Worm (Caenorhabditis elegans) whole organism, young adult: ENCODE results near the gene haf-8.

Source experiments
- B0261.1 ChIP-seq: sonication (generic microtip); optimal IDR thresholded peaks from 2 replicates; lab custom pipeline; 2016; ENCODE audit warnings: mild to moderate bottlenecking, missing genetic modification characterization, moderate library complexity, missing compliant biosample characterization
- F33H1.4 ChIP-seq: fragments of 200-800 bp; sonication (Bioruptor generic); IDR thresholded peaks from 2 replicates; pipeline ENCODE4 v1.3.6; 2022; ENCODE audit warnings: missing genetic modification reagents, missing genetic modification characterization, missing compliant biosample characterization
- F37B4.10 ChIP-seq: fragments of 200-800 bp; sonication (Bioruptor generic); IDR thresholded peaks from 2 replicates; pipeline ENCODE4 v1.3.6; 2022; ENCODE audit warnings: missing genetic modification characterization, missing compliant biosample characterization
- F39B2.1 ChIP-seq: fragments of 200-800 bp; sonication (Bioruptor generic); IDR thresholded peaks from 2 replicates; pipeline ENCODE4 v1.3.6; 2022; ENCODE audit warnings: missing genetic modification reagents, missing genetic modification characterization, missing compliant biosample characterization
- F57C9.4 ChIP-seq: sonication (generic microtip); optimal IDR thresholded peaks from 2 replicates; lab custom pipeline; 2017; ENCODE audit warnings: mild to moderate bottlenecking, missing genetic modification characterization, missing compliant biosample characterization
- Y53F4B.3 ChIP-seq: fragments of 200-800 bp; sonication (Bioruptor generic); IDR thresholded peaks from 2 replicates; pipeline ENCODE4 v1.3.6; 2022; ENCODE audit warnings: missing genetic modification reagents, missing genetic modification characterization, missing compliant biosample characterization
- Y95B8A.8 ChIP-seq: fragments of 200-800 bp; sonication (Bioruptor generic); IDR thresholded peaks from 2 replicates; pipeline ENCODE4 v1.3.6; 2022; ENCODE audit warnings: missing genetic modification reagents, missing genetic modification characterization, missing compliant biosample characterization
- atf-7 ChIP-seq: sonication (generic microtip); optimal IDR thresholded peaks from 2 replicates; lab custom pipeline; 2017; ENCODE audit warnings: mild to moderate bottlenecking, missing genetic modification characterization, missing compliant biosample characterization
- athp-1 ChIP-seq: sonication (generic microtip); optimal IDR thresholded peaks from 2 replicates; lab custom pipeline; 2017; ENCODE audit warnings: mild to moderate bottlenecking, missing genetic modification characterization, missing compliant biosample characterization
- attf-3 ChIP-seq: fragments of 200-800 bp; sonication (Bioruptor generic); conservative IDR thresholded peaks from 2 replicates; pipeline ENCODE4 v1.3.6; 2022; ENCODE audit warnings: missing genetic modification reagents, missing genetic modification characterization, missing compliant biosample characterization
- attf-6 ChIP-seq: fragments of 200-800 bp; sonication (Bioruptor generic); IDR thresholded peaks from 2 replicates; pipeline ENCODE4 v1.3.6; 2022; ENCODE audit warnings: missing genetic modification reagents, missing genetic modification characterization, missing compliant biosample characterization
- bed-1 ChIP-seq: fragments of 200-800 bp; sonication (Bioruptor generic); IDR thresholded peaks from 2 replicates; pipeline ENCODE4 v1.3.6; 2022; ENCODE audit warnings: missing genetic modification reagents, missing genetic modification characterization, missing compliant biosample characterization
- ccch-3 ChIP-seq: fragments of 200-800 bp; sonication (Bioruptor generic); optimal IDR thresholded peaks from 2 replicates; lab custom pipeline; 2018; ENCODE audit warnings: mild to moderate bottlenecking, missing genetic modification characterization, missing compliant biosample characterization
- cebp-2 ChIP-seq: fragments of 200-800 bp; sonication (Bioruptor generic); IDR thresholded peaks from 2 replicates; pipeline ENCODE4 v1.3.6; 2022; ENCODE audit warnings: missing genetic modification characterization, missing compliant biosample characterization
- ceh-100 ChIP-seq: fragments of 200-800 bp; sonication (Bioruptor generic); IDR thresholded peaks from 2 replicates; pipeline ENCODE4 v1.3.6; 2022; ENCODE audit warnings: missing genetic modification reagents, missing genetic modification characterization, missing compliant biosample characterization
- ceh-27 ChIP-seq: fragments of 200-800 bp; sonication (Bioruptor generic); optimal IDR thresholded peaks from 2 replicates; lab custom pipeline; 2018; ENCODE audit warnings: mild to moderate bottlenecking, missing genetic modification characterization, moderate library complexity, missing compliant biosample characterization
- ceh-91 ChIP-seq: fragments of 200-800 bp; sonication (Bioruptor generic); IDR thresholded peaks from 2 replicates; pipeline ENCODE4 v1.3.6; 2022; ENCODE audit warnings: missing genetic modification reagents, missing genetic modification characterization, missing compliant biosample characterization
- ekl-4 ChIP-seq: fragments of 200-800 bp; sonication (Bioruptor generic); IDR thresholded peaks from 2 replicates; pipeline ENCODE4 v1.3.6; 2022; ENCODE audit warnings: missing genetic modification reagents, missing genetic modification characterization, missing compliant biosample characterization
- hlh-12 ChIP-seq: sonication (generic microtip); optimal IDR thresholded peaks from 2 replicates; lab custom pipeline; 2016; ENCODE audit warnings: missing genetic modification characterization, missing compliant biosample characterization
- lag-1 ChIP-seq: fragments of 200-800 bp; sonication (Bioruptor generic); IDR thresholded peaks from 2 replicates; pipeline ENCODE4 v1.3.6; 2022; ENCODE audit warnings: missing genetic modification reagents, missing genetic modification characterization, missing compliant biosample characterization
- let-526 ChIP-seq: fragments of 200-800 bp; sonication (Bioruptor generic); IDR thresholded peaks from 2 replicates; pipeline ENCODE4 v1.3.6; 2022; ENCODE audit warnings: missing genetic modification reagents, missing genetic modification characterization, missing compliant biosample characterization
- lin-35 ChIP-seq, 3 experiments: fragments of 150-350 bp in 2 of 3; sonication (generic microtip) in 1 of 3; optimal IDR thresholded peaks; 2 replicates each; lab custom pipeline; 2014 to 2018; ENCODE audit warnings: missing biosample characterization in 3 of 3, missing genetic modification characterization in 3 of 3, missing genetic modification reagents in 3 of 3
- lin-40 ChIP-seq: sonication (generic microtip); optimal IDR thresholded peaks from 2 replicates; lab custom pipeline; 2016; ENCODE audit warnings: missing genetic modification characterization, mild to moderate bottlenecking, missing compliant biosample characterization, missing genotype, missing genetic modification reagents
- lir-1 ChIP-seq: fragments of 200-800 bp; sonication (Bioruptor generic); conservative IDR thresholded peaks from 2 replicates; pipeline ENCODE4 v1.3.6; 2022; ENCODE audit warnings: missing genetic modification reagents, missing genetic modification characterization, missing compliant biosample characterization
- lsl-1 ChIP-seq: fragments of 200-800 bp; sonication (Bioruptor generic); optimal IDR thresholded peaks from 2 replicates; lab custom pipeline; 2018; ENCODE audit warnings: mild to moderate bottlenecking, missing genetic modification characterization, moderate library complexity, missing compliant biosample characterization
- madf-10 ChIP-seq: sonication (generic microtip); optimal IDR thresholded peaks from 2 replicates; lab custom pipeline; 2016; ENCODE audit warnings: mild to moderate bottlenecking, missing genetic modification characterization, missing compliant biosample characterization
- nfya-1 ChIP-seq: sonication (generic microtip); optimal IDR thresholded peaks from 2 replicates; lab custom pipeline; 2017; ENCODE audit warnings: antibody characterized with exemption, missing compliant biosample characterization, missing genetic modification characterization, borderline replicate concordance; ENCODE audit not compliant: insufficient read depth
- snpc-4 ChIP-seq, 5 experiments: fragments of 150-350 bp in 1 of 5; sonication (generic microtip) in 4 of 5; optimal IDR thresholded peaks; 2 replicates each; lab custom pipeline; 2014 to 2018; ENCODE audit warnings: missing genetic modification characterization in 5 of 5, missing biosample characterization in 3 of 5, antibody characterized with exemption in 2 of 5, mild to moderate bottlenecking in 2 of 5, missing compliant biosample characterization in 2 of 5, missing genotype in 2 of 5, moderate library complexity in 2 of 5, missing genetic modification reagents in 1 of 5
- unc-62 ChIP-seq: fragments of 150-350 bp; optimal IDR thresholded peaks from 2 replicates; lab custom pipeline; 2014; ENCODE audit warnings: missing biosample characterization, missing genetic modification reagents, missing genetic modification characterization
- ztf-18 ChIP-seq: sonication (generic microtip); optimal IDR thresholded peaks from 2 replicates; lab custom pipeline; 2016; ENCODE audit warnings: missing genotype, mild to moderate bottlenecking, missing genetic modification characterization, missing compliant biosample characterization
- ztf-22 ChIP-seq: fragments of 200-800 bp; sonication (Bioruptor generic); optimal IDR thresholded peaks from 2 replicates; lab custom pipeline; 2018; ENCODE audit warnings: mild to moderate bottlenecking, missing genetic modification characterization, moderate library complexity, missing compliant biosample characterization
- ztf-26 ChIP-seq: sonication (generic microtip); optimal IDR thresholded peaks from 2 replicates; lab custom pipeline; 2017; ENCODE audit warnings: missing genetic modification characterization, missing compliant biosample characterization

Gene haf-8

DNA sequence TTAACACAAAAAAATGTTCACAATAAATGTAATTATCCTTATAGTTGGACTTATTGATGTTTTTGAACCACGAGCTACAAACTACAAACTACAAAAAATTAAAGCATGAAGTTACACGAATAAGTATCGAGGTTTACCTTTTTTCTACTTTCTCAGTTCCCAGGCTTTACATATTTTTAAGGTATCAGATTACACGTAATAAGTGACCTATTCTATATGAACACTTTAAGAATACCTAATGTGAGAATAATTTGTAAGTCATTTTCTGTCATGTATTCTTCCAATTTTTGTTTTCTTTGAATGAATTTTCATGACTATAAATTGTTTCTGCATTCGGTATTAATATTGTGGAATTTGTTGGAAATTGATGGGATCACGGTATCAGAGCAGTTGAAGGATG lies 15.8 kb upstream of the haf-8 start, which contains the start of gene lgc-8:
TSS of gene lgc-8 (plus strand) at position 301 of the 400 bp plus-strand sequence.
- no peak for TF ChIP-seq let-526 (GFP tag; lab: Robert Waterston, UW)
- TF ChIP-seq F39B2.1 (GFP tag; lab: Robert Waterston, UW): no peak
- no peak for TF ChIP-seq ccch-3 (GFP tag; lab: Kevin White, UChicago)
- TF ChIP-seq cebp-2: no peak
- no peak for TF ChIP-seq Y95B8A.8 (GFP tag; lab: Robert Waterston, UW)
- TF ChIP-seq F33H1.4 (GFP tag; lab: Robert Waterston, UW): no peak
- TF ChIP-seq ztf-26 (tag; lab: Kevin White, UChicago): no peak
- TF ChIP-seq ceh-100: no peak
- TF ChIP-seq Y53F4B.3 (GFP tag; lab: Robert Waterston, UW): no peak
- TF ChIP-seq athp-1 (tag; lab: Kevin White, UChicago): no peak
- no peak for TF ChIP-seq B0261.1 (tag; lab: Kevin White, UChicago)

DNA sequence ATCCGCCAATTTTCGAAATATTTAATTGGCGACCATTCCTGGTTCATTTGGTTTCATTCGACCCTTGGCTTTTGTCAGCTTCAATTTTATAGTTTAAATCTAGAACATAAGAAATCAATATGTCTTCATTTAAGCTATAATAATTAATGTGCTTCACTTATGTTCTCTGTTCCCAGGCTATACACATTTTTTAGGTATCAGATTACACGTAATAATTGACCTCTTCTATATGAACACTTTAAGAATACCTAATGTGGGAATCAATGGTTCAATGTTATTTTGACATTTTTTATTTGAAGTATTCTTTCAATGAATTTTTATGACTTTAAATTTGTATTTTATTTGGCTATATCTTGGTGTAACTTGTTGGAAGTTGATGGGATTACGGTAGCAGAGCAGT lies 9.5 kb upstream of the haf-8 start, which contains the start of gene lgc-7:
TSS of gene lgc-7 (plus strand) at position 301 of the 400 bp plus-strand sequence.
- TF ChIP-seq ztf-22 (GFP tag; lab: Kevin White, UChicago) (no peak), ztf-18 (tag; lab: Kevin White, UChicago) (no peak)

DNA sequence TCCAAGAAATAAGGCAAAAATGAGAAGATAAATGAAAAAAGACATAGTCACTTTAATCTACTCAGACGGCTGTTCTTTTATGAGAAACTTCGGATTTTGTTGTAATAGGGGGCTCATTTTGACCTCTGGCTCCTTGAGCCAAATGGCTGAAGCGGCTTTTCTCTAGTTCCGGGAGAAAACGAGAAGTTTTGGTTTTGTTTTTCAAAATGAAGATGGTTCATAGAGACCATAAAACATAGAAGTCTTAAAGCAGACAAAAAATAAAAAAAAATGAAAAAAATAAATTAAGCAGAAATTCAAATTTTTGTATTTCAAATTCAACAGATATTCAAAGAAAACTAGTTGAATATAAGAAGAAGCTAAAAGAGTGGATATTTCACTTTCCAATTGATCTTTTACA lies 6.6 kb upstream of the haf-8 start, which contains the start of gene Y57G11C.41:
TSS of gene Y57G11C.41 (minus strand) at position 101 of the 400 bp plus-strand sequence.
- TF ChIP-seq F37B4.10 (GFP tag; lab: Robert Waterston, UW) (no peak), lag-1 (no peak), lin-40 (tag; lab: Kevin White, UChicago) (no peak), bed-1 (no peak), nfya-1 (tag; lab: Kevin White, UChicago) (no peak), madf-10 (tag; lab: Kevin White, UChicago) (no peak), attf-3 (GFP tag; lab: Robert Waterston, UW) (no peak), Y53F4B.3 (GFP tag; lab: Robert Waterston, UW) (no peak), atf-7 (tag; lab: Kevin White, UChicago) (no peak), unc-62 (GFP tag; lab: Kevin White, UChicago) (no peak), lin-35 (GFP tag; optimal IDR thresholded peaks at IDR 0.05; lab: Kevin White, UChicago) (no peak), ceh-27 (no peak), lir-1 (GFP tag; lab: Robert Waterston, UW) (no peak), ekl-4 (GFP tag; lab: Robert Waterston, UW) (no peak), F57C9.4 (no peak), ztf-18 (tag; lab: Kevin White, UChicago) (no peak), athp-1 (tag; lab: Kevin White, UChicago) (no peak), lsl-1 (GFP tag; lab: Kevin White, UChicago) (no peak)
- TF ChIP-seq, all 124 proteins: peak for 0

DNA sequence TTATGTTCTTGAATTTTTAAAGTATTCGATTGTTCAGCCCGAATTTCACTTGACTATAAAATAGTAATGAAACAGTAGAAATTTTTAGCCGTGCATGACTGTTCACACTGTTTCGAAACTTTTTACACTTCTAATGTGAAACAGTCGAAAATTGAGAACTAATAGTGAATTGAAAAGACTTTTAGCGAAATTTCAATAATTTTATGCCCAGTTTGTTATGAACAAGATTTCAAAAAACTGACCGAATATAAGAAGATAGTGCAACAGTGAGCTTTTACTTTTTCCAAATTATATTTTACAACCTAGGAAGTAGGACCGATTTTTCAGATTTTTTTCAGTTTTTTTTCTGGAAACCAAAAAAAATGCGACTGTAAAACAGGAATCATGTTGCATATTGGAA lies 5.2 kb upstream of the haf-8 start:
- TF ChIP-seq attf-3 (GFP tag; lab: Robert Waterston, UW) (no peak), hlh-12 (tag; lab: Kevin White, UChicago) (no peak), atf-7 (tag; lab: Kevin White, UChicago) (no peak), ceh-27 (no peak), attf-6 (GFP tag; lab: Robert Waterston, UW) (peak; percentile 77; the same call in 1 of the 2 replicates), snpc-4 (GFP tag; optimal IDR thresholded peaks at IDR 0.05; lab: Kevin White, UChicago) (no peak), snpc-4 (tag; optimal IDR thresholded peaks at IDR 0.05; lab: Kevin White, UChicago) (peak in 2 of 4 experiments; percentile 42 to 74), ceh-91 (GFP tag; lab: Robert Waterston, UW) (no peak)
